Fruit fly (Drosophila melanogaster): ENCODE results near the gene CG2209.

Gene CG2209

dm6 chrX:13021898-13022297, at the start of gene CG2209:
Gene CG2209, plus strand, starts transcription at chrX:13022198.
- TF ChIP-seq Hr83 (GFP tag; optimal IDR thresholded peaks at IDR 0.05; ENCODE audit: poor library complexity, severe bottlenecking) = no peak
- TF ChIP-seq OdsH (GFP tag; optimal IDR thresholded peaks at IDR 0.05) = no peak
- no peak for TF ChIP-seq HLH106 (tag; optimal IDR thresholded peaks at IDR 0.05)
- TF ChIP-seq usp (GFP tag; optimal IDR thresholded peaks at IDR 0.05) = no peak
- TF ChIP-seq Dfd (GFP tag; optimal IDR thresholded peaks at IDR 0.05) = no peak
- TF ChIP-seq ey (GFP tag; optimal IDR thresholded peaks at IDR 0.05) = no peak
- TF ChIP-seq CG9705 (GFP tag; optimal IDR thresholded peaks at IDR 0.05) = no peak
- TF ChIP-seq N (GFP tag; optimal IDR thresholded peaks at IDR 0.05) = no peak
- no peak for TF ChIP-seq Dif (GFP tag; optimal IDR thresholded peaks at IDR 0.05; ENCODE audit: partially characterized antibody)
- no peak for TF ChIP-seq sage (GFP tag; optimal IDR thresholded peaks at IDR 0.05)
- no peak for TF ChIP-seq Vsx2 (GFP tag; optimal IDR thresholded peaks at IDR 0.05; ENCODE audit: partially characterized antibody)
- no peak for TF ChIP-seq jim (GFP tag; optimal IDR thresholded peaks at IDR 0.05)
- no peak for TF ChIP-seq pan (optimal IDR thresholded peaks at IDR 0.05)
- TF ChIP-seq CrebA (GFP tag; optimal IDR thresholded peaks at IDR 0.05; ENCODE audit: borderline replicate concordance) = no peak

DNA sequence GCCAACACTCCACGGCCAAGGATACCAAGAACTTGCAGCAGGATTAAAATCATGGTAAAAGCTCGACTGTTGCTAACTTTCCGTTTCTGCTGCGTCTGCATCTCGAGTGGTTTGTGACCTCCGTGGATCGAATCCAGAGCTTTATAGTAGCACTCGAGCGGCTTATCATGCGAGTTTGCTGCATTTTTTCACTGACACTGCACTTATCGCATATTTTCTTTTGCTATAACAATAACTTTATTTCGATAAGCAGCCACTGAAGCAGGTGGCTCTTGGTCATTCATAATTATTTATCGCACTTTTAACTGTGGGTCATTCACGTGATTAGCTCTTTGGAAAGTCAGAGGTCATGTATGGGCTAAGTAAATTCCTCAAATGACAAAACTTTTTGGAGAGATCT, 45.9 kb upstream of the CG2209 start, which contains the start of gene CG12716:
TSS of gene CG12716 (minus strand) at position 101 of the 400 bp plus-strand sequence.
- TF ChIP-seq dmrt93B (GFP tag; optimal IDR thresholded peaks at IDR 0.05) = no peak
- no peak for TF ChIP-seq GATAd (GFP tag; optimal IDR thresholded peaks at IDR 0.05)
- no peak for TF ChIP-seq Mio (GFP tag; optimal IDR thresholded peaks at IDR 0.05)
- TF ChIP-seq lola (GFP tag; optimal IDR thresholded peaks at IDR 0.05) = no peak

- TF ChIP-seq GATAd (GFP tag; optimal IDR thresholded peaks at IDR 0.05) = no peak
- TF ChIP-seq HLH106 (tag; optimal IDR thresholded peaks at IDR 0.05) = no peak
- no peak for TF ChIP-seq Myc (optimal IDR thresholded peaks at IDR 0.05)
- no peak for TF ChIP-seq rgr (GFP tag; optimal IDR thresholded peaks at IDR 0.05)
- no peak for TF ChIP-seq dsf (GFP tag; optimal IDR thresholded peaks at IDR 0.05; ENCODE audit: borderline replicate concordance)
- no peak for TF ChIP-seq foxo (GFP tag; optimal IDR thresholded peaks at IDR 0.05)
- TF ChIP-seq h (GFP tag; optimal IDR thresholded peaks at IDR 0.05) = no peak
- no peak for TF ChIP-seq sv (GFP tag; optimal IDR thresholded peaks at IDR 0.05)
- TF ChIP-seq OdsH (GFP tag; optimal IDR thresholded peaks at IDR 0.05) = no peak
- TF ChIP-seq Hnf4 (GFP tag; optimal IDR thresholded peaks at IDR 0.05) = no peak
- no peak for TF ChIP-seq Dfd (GFP tag; optimal IDR thresholded peaks at IDR 0.05)
- no peak for TF ChIP-seq Abd-B (GFP tag; optimal IDR thresholded peaks at IDR 0.05)
These were observed 37.8 kb upstream of the CG2209 start, which contains the start of gene CG32643 for dm6 chrX:12984224-12984623. Gene CG32643, plus strand, starts transcription at chrX:12984524.

dm6 chrX:12986948-12987450, 35.0 kb upstream of the CG2209 start:
- no peak for TF ChIP-seq brk (GFP tag; optimal IDR thresholded peaks at IDR 0.05)
- no peak for TF ChIP-seq HLH106 (tag; optimal IDR thresholded peaks at IDR 0.05)
- TF ChIP-seq Abd-B (GFP tag; optimal IDR thresholded peaks at IDR 0.05) = no peak
- TF ChIP-seq usp (GFP tag; optimal IDR thresholded peaks at IDR 0.05) = no peak
- no peak for TF ChIP-seq Dfd (GFP tag; optimal IDR thresholded peaks at IDR 0.05)
- no peak for TF ChIP-seq GATAd (GFP tag; optimal IDR thresholded peaks at IDR 0.05)
- TF ChIP-seq CrebA (GFP tag; optimal IDR thresholded peaks at IDR 0.05; ENCODE audit: borderline replicate concordance) = no peak
- no peak for TF ChIP-seq foxo (GFP tag; optimal IDR thresholded peaks at IDR 0.05)
- no peak for TF ChIP-seq sage (GFP tag; optimal IDR thresholded peaks at IDR 0.05)

dm6 chrX:12988025-12988801, 33.8 kb upstream of the CG2209 start, which contains the start of gene rsh:
Gene rsh, plus strand, starts transcription at chrX:12988615.
- TF ChIP-seq Dfd (GFP tag; optimal IDR thresholded peaks at IDR 0.05) (peak; percentile 67), Jra (GFP tag; optimal IDR thresholded peaks at IDR 0.05) (no peak)

DNA sequence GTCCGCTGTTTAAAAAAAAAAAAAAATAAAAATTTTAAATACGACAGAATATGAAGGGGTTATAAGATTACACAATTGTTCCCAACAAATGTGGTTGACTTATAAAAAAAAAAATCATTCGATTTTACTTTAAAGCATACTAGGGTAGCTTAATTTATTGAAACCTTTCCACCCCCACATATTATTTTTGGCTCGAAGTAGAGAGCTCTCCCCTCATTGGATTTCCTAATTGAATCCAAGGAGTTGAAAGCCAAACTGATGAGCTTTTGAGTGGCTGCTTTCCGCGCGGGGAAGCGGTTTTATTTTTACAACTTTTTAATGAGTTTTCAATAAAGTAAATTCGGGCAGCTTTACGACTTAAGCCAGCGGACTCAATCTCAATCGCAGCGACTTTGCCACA, 17.2 kb upstream of the CG2209 start, which contains the start of gene CG15719:
TSS of gene CG15719 (minus strand) at position 101 of the 400 bp plus-strand sequence.
- no peak for TF ChIP-seq Myc (optimal IDR thresholded peaks at IDR 0.05)
- TF ChIP-seq sv (GFP tag; optimal IDR thresholded peaks at IDR 0.05) = no peak
- TF ChIP-seq CG32264 (GFP tag; optimal IDR thresholded peaks at IDR 0.05) = no peak
- no peak for TF ChIP-seq br (GFP tag; optimal IDR thresholded peaks at IDR 0.05)
- TF ChIP-seq CrebA (GFP tag; optimal IDR thresholded peaks at IDR 0.05; ENCODE audit: borderline replicate concordance) = no peak
- TF ChIP-seq GATAd (GFP tag; optimal IDR thresholded peaks at IDR 0.05) = no peak
- no peak for TF ChIP-seq usp (GFP tag; optimal IDR thresholded peaks at IDR 0.05)
- TF ChIP-seq OdsH (GFP tag; optimal IDR thresholded peaks at IDR 0.05) = no peak
- no peak for TF ChIP-seq psq (GFP tag; optimal IDR thresholded peaks at IDR 0.05)
- TF ChIP-seq h (GFP tag; optimal IDR thresholded peaks at IDR 0.05) = no peak
- TF ChIP-seq Hr83 (GFP tag; optimal IDR thresholded peaks at IDR 0.05; ENCODE audit: poor library complexity, severe bottlenecking) = no peak
- TF ChIP-seq Sp1 (GFP tag; optimal IDR thresholded peaks at IDR 0.05) = no peak
- no peak for TF ChIP-seq N (GFP tag; optimal IDR thresholded peaks at IDR 0.05)
- no peak for TF ChIP-seq brk (GFP tag; optimal IDR thresholded peaks at IDR 0.05)
- no peak for TF ChIP-seq Rel (GFP tag; optimal IDR thresholded peaks at IDR 0.05)
- no peak for TF ChIP-seq Rel (tag; optimal IDR thresholded peaks at IDR 0.05)

Data from whole organism, wandering third instar larva.